Fruit fly (Drosophila melanogaster) whole organism, prepupa: ENCODE data around the gene SecCl.
A peak's percentile ranks its signal among the peaks of the same experiment; 100 is the strongest.

ENCODE experiments used
- CG11902 ChIP-seq: fragments of 200-800 bp; sonication (Bioruptor generic); optimal IDR thresholded peaks from 3 replicates; lab custom pipeline; 2016; ENCODE audit warnings: missing biosample characterization, missing genetic modification characterization
- CG15336 ChIP-seq: fragments of 200-800 bp; sonication (Bioruptor generic); IDR thresholded peaks from 2 replicates; pipeline ENCODE4 v1.3.6; 2022; ENCODE audit warnings: missing biosample characterization, missing genetic modification characterization
- CG16779 ChIP-seq: fragments of 200-800 bp; sonication (Bioruptor generic); optimal IDR thresholded peaks from 3 replicates; lab custom pipeline; 2017; ENCODE audit warnings: missing biosample characterization, mild to moderate bottlenecking, missing genetic modification characterization
- Eip93F ChIP-seq: fragments of 200-800 bp; sonication (Bioruptor generic); optimal IDR thresholded peaks from 2 replicates; lab custom pipeline; 2016; ENCODE audit warnings: missing biosample characterization, mild to moderate bottlenecking, missing genetic modification characterization
- Hr39 ChIP-seq: fragments of 200-800 bp; sonication (Bioruptor generic); optimal IDR thresholded peaks from 2 replicates; lab custom pipeline; 2016; ENCODE audit warnings: missing biosample characterization, missing genetic modification characterization
- Hr4 ChIP-seq: fragments of 200-800 bp; sonication (Bioruptor generic); optimal IDR thresholded peaks from 3 replicates; lab custom pipeline; 2016; ENCODE audit warnings: missing biosample characterization, missing genetic modification characterization
- Lpt ChIP-seq: fragments of 200-800 bp; sonication (Bioruptor generic); optimal IDR thresholded peaks from 3 replicates; lab custom pipeline; 2016; ENCODE audit warnings: missing biosample characterization, missing genetic modification characterization
- Smox ChIP-seq: fragments of 200-800 bp; sonication (Bioruptor generic); optimal IDR thresholded peaks from 3 replicates; lab custom pipeline; 2016; ENCODE audit warnings: missing biosample characterization, missing genetic modification characterization
- dac ChIP-seq: fragments of 200-800 bp; sonication (Bioruptor generic); optimal IDR thresholded peaks from 2 replicates; lab custom pipeline; 2017; ENCODE audit warnings: missing biosample characterization, mild to moderate bottlenecking, missing genetic modification characterization
- fkh ChIP-seq: fragments of 200-800 bp; sonication (Bioruptor generic); optimal IDR thresholded peaks from 3 replicates; lab custom pipeline; 2017; ENCODE audit warnings: missing biosample characterization, mild to moderate bottlenecking, missing genetic modification characterization, moderate library complexity
- lz ChIP-seq: fragments of 200-800 bp; sonication (Bioruptor generic); optimal IDR thresholded peaks from 3 replicates; lab custom pipeline; 2016; ENCODE audit warnings: missing biosample characterization, missing genetic modification characterization
- vri ChIP-seq: fragments of 200-800 bp; sonication (Bioruptor generic); optimal IDR thresholded peaks from 3 replicates; lab custom pipeline; 2016; ENCODE audit warnings: missing biosample characterization, mild to moderate bottlenecking, missing genetic modification characterization

DNA sequence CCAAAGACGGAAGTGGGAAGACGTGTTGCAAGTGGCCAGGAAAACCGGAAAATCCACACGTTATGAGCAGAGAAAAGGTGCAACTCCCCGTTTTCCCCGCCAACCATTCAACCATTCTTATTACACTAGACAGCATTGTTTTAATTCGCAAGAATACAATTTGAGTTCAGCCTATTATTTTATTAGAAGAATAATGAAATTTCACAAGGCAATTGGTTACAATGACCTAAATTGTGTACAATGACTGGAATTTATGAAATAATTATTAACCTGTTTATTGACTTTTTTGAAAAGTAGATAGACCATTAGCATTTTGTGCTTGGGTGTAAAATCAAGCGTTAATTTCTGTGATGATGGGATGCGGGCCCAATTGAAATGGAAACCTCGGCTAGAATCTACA, 34.6 kb downstream of the SecCl start:
- TF ChIP-seq dac (GFP tag; lab: Kevin White, UChicago) (no peak), lz (GFP tag; lab: Kevin White, UChicago) (no peak), CG15336 (GFP tag; lab: Robert Waterston, UW) (peak; percentile 61), Lpt (peak; percentile 31), fkh (GFP tag; lab: Kevin White, UChicago) (no peak), CG11902 (GFP tag; lab: Kevin White, UChicago) (no peak), vri (GFP tag; lab: Kevin White, UChicago) (no peak), CG16779 (tag; lab: Kevin White, UChicago) (no peak), Hr39 (GFP tag; lab: Kevin White, UChicago) (no peak), Hr4 (GFP tag; lab: Kevin White, UChicago) (peak; percentile 16), Eip93F (GFP tag; lab: Kevin White, UChicago) (no peak), Smox (GFP tag; lab: Kevin White, UChicago) (no peak)
